Fruit fly (Drosophila melanogaster) whole organism, embryonic: Measurements from ENCODE around the gene CG43707.

Experiments used
- Abd-B ChIP-seq: fragments of 200-800 bp; sonication (Bioruptor generic); optimal IDR thresholded peaks from 2 replicates; lab custom pipeline; 2018; ENCODE audit warnings: missing biosample characterization, mild to moderate bottlenecking, missing genetic modification characterization, moderate library complexity
- Atf6 ChIP-seq: fragments of 200-800 bp; sonication (Bioruptor generic); IDR thresholded peaks from 2 replicates; pipeline ENCODE4 v1.3.6; 2022; ENCODE audit warnings: missing biosample characterization, missing genetic modification characterization
- Awh ChIP-seq: fragments of 200-800 bp; sonication (Bioruptor generic); IDR thresholded peaks from 2 replicates; pipeline ENCODE4, ENCODE4 v1.3.6; 2022; ENCODE audit warnings: missing biosample characterization, missing genetic modification characterization
- Blimp-1 ChIP-seq: fragments of 200-800 bp; sonication (Bioruptor generic); optimal IDR thresholded peaks from 3 replicates; lab custom pipeline; 2018; ENCODE audit warnings: missing biosample characterization, missing genetic modification characterization, mild to moderate bottlenecking, moderate library complexity, missing genetic modification reagents
- CG10267 ChIP-seq: fragments of 200-800 bp; sonication (Bioruptor generic); optimal IDR thresholded peaks from 2 replicates; lab custom pipeline; 2018; ENCODE audit warnings: missing biosample characterization, mild to moderate bottlenecking, missing genetic modification characterization, moderate library complexity
- CG10543 ChIP-seq: fragments of 200-800 bp; sonication (Bioruptor generic); optimal IDR thresholded peaks from 3 replicates; lab custom pipeline; 2017; ENCODE audit warnings: missing biosample characterization, mild to moderate bottlenecking, missing genetic modification characterization, moderate library complexity
- CG13424 ChIP-seq: fragments of 200-800 bp; sonication (Bioruptor generic); optimal IDR thresholded peaks from 2 replicates; lab custom pipeline; 2019; ENCODE audit warnings: missing biosample characterization, mild to moderate bottlenecking, missing genetic modification characterization, moderate library complexity
- CG14014 ChIP-seq: fragments of 200-800 bp; sonication (Bioruptor generic); IDR thresholded peaks from 2 replicates; pipeline ENCODE4 v1.3.6; 2022; ENCODE audit warnings: missing biosample characterization, missing genetic modification characterization
- CG15696 ChIP-seq: fragments of 200-800 bp; sonication (Bioruptor generic); optimal IDR thresholded peaks from 2 replicates; lab custom pipeline; 2019; ENCODE audit warnings: missing biosample characterization, mild to moderate bottlenecking, missing genetic modification characterization, moderate library complexity
- CG1602 ChIP-seq: fragments of 200-800 bp; sonication (Bioruptor generic); optimal IDR thresholded peaks from 3 replicates; lab custom pipeline; 2016; ENCODE audit warnings: missing biosample characterization, missing genetic modification characterization
- CG17612 ChIP-seq: fragments of 200-800 bp; sonication (Bioruptor generic); IDR thresholded peaks from 2 replicates; pipeline ENCODE4 v1.3.6; 2022; ENCODE audit warnings: missing biosample characterization, missing genetic modification characterization
- CG2875 ChIP-seq: fragments of 200-800 bp; sonication (Bioruptor generic); optimal IDR thresholded peaks from 2 replicates; lab custom pipeline; 2017; ENCODE audit warnings: missing biosample characterization, mild to moderate bottlenecking, missing genetic modification characterization, missing genetic modification reagents
- CG2889 ChIP-seq: fragments of 200-800 bp; sonication (Bioruptor generic); IDR thresholded peaks from 3 replicates; pipeline ENCODE4 v1.3.6; 2022; ENCODE audit warnings: missing biosample characterization, missing genetic modification characterization
- CG31441 ChIP-seq: fragments of 200-800 bp; sonication (Bioruptor generic); IDR thresholded peaks from 2 replicates; pipeline ENCODE4 v1.3.6; 2022; ENCODE audit warnings: missing biosample characterization, missing genetic modification characterization
- CG4282 ChIP-seq: fragments of 200-800 bp; sonication (Bioruptor generic); optimal IDR thresholded peaks from 2 replicates; lab custom pipeline; 2016; ENCODE audit warnings: missing biosample characterization, missing genetic modification characterization
- CG43689 ChIP-seq: fragments of 200-800 bp; sonication (Bioruptor generic); IDR thresholded peaks from 2 replicates; pipeline ENCODE4 v1.3.6; 2022; ENCODE audit warnings: missing biosample characterization, missing genetic modification characterization
- CG4730 ChIP-seq: fragments of 200-800 bp; sonication (Bioruptor generic); IDR thresholded peaks from 2 replicates; pipeline ENCODE4 v1.3.6; 2022; ENCODE audit warnings: missing biosample characterization, missing genetic modification characterization
- CG7928 ChIP-seq: fragments of 200-800 bp; sonication (Bioruptor generic); optimal IDR thresholded peaks from 2 replicates; lab custom pipeline; 2017; ENCODE audit warnings: missing biosample characterization, mild to moderate bottlenecking, missing genetic modification characterization
- CG9437 ChIP-seq: fragments of 200-800 bp; sonication (Bioruptor generic); optimal IDR thresholded peaks from 2 replicates; lab custom pipeline; 2018; ENCODE audit warnings: missing biosample characterization, mild to moderate bottlenecking, missing genetic modification characterization
- CG9876 ChIP-seq: fragments of 200-800 bp; sonication (Bioruptor generic); optimal IDR thresholded peaks from 2 replicates; lab custom pipeline; 2016; ENCODE audit warnings: missing biosample characterization, missing genetic modification characterization
- CG9932 ChIP-seq: fragments of 200-800 bp; sonication (Bioruptor generic); IDR thresholded peaks from 2 replicates; pipeline ENCODE4 v1.3.6; 2022; ENCODE audit warnings: missing biosample characterization, missing genetic modification characterization
- D19B ChIP-seq: fragments of 200-800 bp; sonication (Bioruptor generic); optimal IDR thresholded peaks from 2 replicates; lab custom pipeline; 2017; ENCODE audit warnings: missing biosample characterization, mild to moderate bottlenecking, missing genetic modification characterization
- MBD-R2 ChIP-seq: fragments of 200-800 bp; sonication (Bioruptor generic); IDR thresholded peaks from 2 replicates; pipeline ENCODE4 v1.3.6; 2022; ENCODE audit warnings: missing biosample characterization, missing genetic modification characterization
- Optix ChIP-seq: fragments of 200-800 bp; sonication (Bioruptor generic); IDR thresholded peaks from 3 replicates; pipeline ENCODE4 v1.3.6; 2022; ENCODE audit warnings: missing biosample characterization, missing genetic modification characterization
- Pdp1 ChIP-seq, 2 experiments: fragments of 200-800 bp; sonication (Bioruptor generic); optimal IDR thresholded peaks; 3 replicates each; lab custom pipeline; 2016; ENCODE audit warnings: missing biosample characterization in 2 of 2, missing genetic modification characterization in 2 of 2, mild to moderate bottlenecking in 1 of 2, moderate library complexity in 1 of 2
- Rfx ChIP-seq: fragments of 200-800 bp; sonication (Bioruptor generic); IDR thresholded peaks from 2 replicates; pipeline ENCODE4 v1.3.6; 2022; ENCODE audit warnings: missing biosample characterization, missing genetic modification characterization
- Tbp ChIP-seq: fragments of >200 bp; optimal IDR thresholded peaks from 2 replicates; lab custom pipeline; 2018; ENCODE audit warnings: missing biosample characterization, missing genetic modification characterization
- ara ChIP-seq: fragments of 200-800 bp; sonication (Bioruptor generic); IDR thresholded peaks from 2 replicates; pipeline ENCODE4 v1.3.6; 2022; ENCODE audit warnings: missing biosample characterization, missing genetic modification characterization
- ase ChIP-seq: fragments of 200-800 bp; sonication (Bioruptor generic); IDR thresholded peaks from 3 replicates; pipeline ENCODE4 v1.3.6; 2022; ENCODE audit warnings: missing biosample characterization, missing genetic modification characterization
- bigmax ChIP-seq: fragments of 200-800 bp; sonication (Bioruptor generic); optimal IDR thresholded peaks from 2 replicates; lab custom pipeline; 2018; ENCODE audit warnings: missing biosample characterization, mild to moderate bottlenecking, missing genetic modification characterization
- cas ChIP-seq: fragments of 200-800 bp; sonication (Bioruptor generic); IDR thresholded peaks from 2 replicates; pipeline ENCODE4 v1.3.6; 2022; ENCODE audit warnings: missing biosample characterization, missing genetic modification characterization
- dpn ChIP-seq, 2 experiments: fragments of 200-800 bp; sonication (Bioruptor generic); optimal IDR thresholded peaks; 3 replicates each; lab custom pipeline; 2016; ENCODE audit warnings: missing biosample characterization in 2 of 2, missing genetic modification characterization in 2 of 2
- gcm2 ChIP-seq: fragments of 200-800 bp; sonication (Bioruptor generic); optimal IDR thresholded peaks from 2 replicates; lab custom pipeline; 2016; ENCODE audit warnings: missing biosample characterization, missing genetic modification characterization
- gsb-n ChIP-seq: fragments of 200-800 bp; sonication (Bioruptor generic); optimal IDR thresholded peaks from 3 replicates; lab custom pipeline; 2018; ENCODE audit warnings: missing biosample characterization, mild to moderate bottlenecking, missing genetic modification characterization
- hbn ChIP-seq: fragments of 200-800 bp; sonication (Bioruptor generic); IDR thresholded peaks from 2 replicates; pipeline ENCODE4 v1.3.6; 2022; ENCODE audit warnings: missing biosample characterization, missing genetic modification characterization; ENCODE audit not compliant: partially characterized antibody
- klu ChIP-seq: fragments of 200-800 bp; sonication (Bioruptor generic); IDR thresholded peaks from 2 replicates; pipeline ENCODE4 v1.3.6; 2022; ENCODE audit warnings: missing biosample characterization, missing genetic modification characterization
- nerfin-1 ChIP-seq: fragments of 200-800 bp; sonication (Bioruptor generic); optimal IDR thresholded peaks from 3 replicates; lab custom pipeline; 2019; ENCODE audit warnings: missing biosample characterization, mild to moderate bottlenecking, missing genetic modification characterization, moderate library complexity
- otp ChIP-seq: fragments of 200-800 bp; sonication (Bioruptor generic); IDR thresholded peaks from 3 replicates; pipeline ENCODE4, ENCODE4 v1.3.6; 2022; ENCODE audit warnings: missing biosample characterization, missing genetic modification characterization
- schlank ChIP-seq: fragments of 200-800 bp; sonication (Bioruptor generic); optimal IDR thresholded peaks from 2 replicates; lab custom pipeline; 2018; ENCODE audit warnings: missing biosample characterization, mild to moderate bottlenecking, missing genetic modification characterization
- scrt ChIP-seq: fragments of 200-800 bp; sonication (Bioruptor generic); optimal IDR thresholded peaks from 2 replicates; lab custom pipeline; 2018; ENCODE audit warnings: missing biosample characterization, mild to moderate bottlenecking, missing genetic modification characterization, moderate library complexity
- shn ChIP-seq: fragments of 200-800 bp; sonication (Bioruptor generic); optimal IDR thresholded peaks from 3 replicates; lab custom pipeline; 2016; ENCODE audit warnings: missing biosample characterization, missing genetic modification characterization
- sim ChIP-seq: fragments of 200-800 bp; sonication (Bioruptor generic); IDR thresholded peaks from 2 replicates; pipeline ENCODE4 v1.3.6; 2022; ENCODE audit warnings: missing biosample characterization, missing genetic modification characterization
- ssp ChIP-seq: fragments of 200-800 bp; sonication (Bioruptor generic); IDR thresholded peaks from 2 replicates; pipeline ENCODE4 v1.3.6; 2022; ENCODE audit warnings: missing biosample characterization, missing genetic modification characterization
- sug ChIP-seq: fragments of 200-800 bp; optimal IDR thresholded peaks from 2 replicates; lab custom pipeline; 2019; ENCODE audit warnings: missing biosample characterization, mild to moderate bottlenecking, missing genetic modification characterization, moderate library complexity
- tgo ChIP-seq: fragments of 200-800 bp; sonication (Bioruptor generic); IDR thresholded peaks from 3 replicates; pipeline ENCODE4 v1.3.6; 2022; ENCODE audit warnings: missing biosample characterization, missing genetic modification characterization
- trem ChIP-seq: fragments of 200-800 bp; optimal IDR thresholded peaks from 3 replicates; lab custom pipeline; 2019; ENCODE audit warnings: missing biosample characterization, mild to moderate bottlenecking, missing genetic modification characterization, moderate library complexity
- trh ChIP-seq: fragments of 200-800 bp; sonication (Bioruptor generic); optimal IDR thresholded peaks from 2 replicates; lab custom pipeline; 2016; ENCODE audit warnings: missing biosample characterization, missing genetic modification characterization
- twi ChIP-seq: fragments of 200-800 bp; optimal IDR thresholded peaks from 2 replicates; lab custom pipeline; 2019; ENCODE audit warnings: missing biosample characterization, mild to moderate bottlenecking, missing genetic modification characterization, moderate library complexity
- unpg ChIP-seq: fragments of 200-800 bp; sonication (Bioruptor generic); optimal IDR thresholded peaks from 3 replicates; lab custom pipeline; 2018; ENCODE audit warnings: missing biosample characterization, mild to moderate bottlenecking, missing genetic modification characterization, moderate library complexity

The CG43707 gene

DNA sequence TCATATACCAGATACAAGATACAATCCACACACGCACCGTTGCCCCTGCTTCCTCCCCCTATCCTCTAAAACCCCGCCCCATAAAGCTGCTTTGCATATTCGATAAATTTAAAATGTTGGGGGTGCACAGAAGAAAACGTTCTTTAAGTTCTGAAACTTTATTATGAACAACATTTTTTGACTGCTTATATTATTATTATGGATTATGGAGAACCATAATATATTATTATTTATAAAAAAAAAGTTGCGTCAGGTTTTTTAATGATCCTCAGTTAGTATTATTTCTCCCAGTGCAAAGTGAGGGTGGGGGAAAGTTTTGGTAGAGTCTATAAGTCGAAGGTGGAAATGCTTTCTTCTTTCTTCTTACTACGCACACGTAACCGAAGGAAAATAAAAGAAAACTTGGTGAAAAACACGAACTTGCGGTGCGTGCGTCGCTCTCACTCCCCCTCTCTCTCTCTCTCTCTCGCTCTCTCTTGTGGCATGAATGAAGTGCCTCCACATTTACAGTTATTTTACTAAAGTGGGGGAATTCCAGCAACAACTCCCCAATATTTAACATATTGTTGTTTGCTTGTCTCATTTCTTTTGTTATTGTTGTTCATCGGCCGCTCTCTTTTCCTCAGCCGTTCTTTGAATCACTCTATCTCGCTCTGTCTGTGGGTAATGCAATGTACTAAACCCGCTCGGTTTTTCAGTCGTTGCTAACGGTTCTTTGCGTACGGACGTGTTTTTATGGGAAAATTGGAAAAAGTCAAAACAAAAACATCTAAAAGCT, 32.4 kb downstream of the CG43707 start (continued):
- no peak for TF ChIP-seq CG4282 (GFP tag; lab: Kevin White, UChicago)
- peak; percentile 77 for TF ChIP-seq ssp (GFP tag; lab: Robert Waterston, UW)
- TF ChIP-seq CG10543 (GFP tag; lab: Kevin White, UChicago): no peak
- peak; percentile 27; the same call in 1 of the 3 replicates for TF ChIP-seq CG2889
- peak; percentile 85 for TF ChIP-seq CG13424 (tag; lab: Kevin White, UChicago)
- peak; percentile 73; the same call in 2 of the 3 replicates for TF ChIP-seq otp (GFP tag; lab: Robert Waterston, UW)
- peak; percentile 81; the same call in 2 of the 3 replicates for TF ChIP-seq ase
- TF ChIP-seq Rfx (GFP tag; lab: Robert Waterston, UW): peak; percentile 62
- TF ChIP-seq trem: peak; percentile 88
- TF ChIP-seq CG31441 (GFP tag; lab: Robert Waterston, UW): peak; percentile 91
- TF ChIP-seq CG4730: peak; percentile 79
- TF ChIP-seq Blimp-1: peak; percentile 95
- peak; percentile 21 for TF ChIP-seq scrt
- peak; percentile 14 for TF ChIP-seq gcm2
- peak; percentile 82 for TF ChIP-seq CG14014 (GFP tag; lab: Robert Waterston, UW)
- peak; percentile 88 for TF ChIP-seq CG2875
- TF ChIP-seq Optix: 0 out of 3 replicates have a peak, but pooled peaks have one; percentile 31
- TF ChIP-seq CG9876 (GFP tag; lab: Kevin White, UChicago): no peak
- TF ChIP-seq ara (GFP tag; lab: Robert Waterston, UW): peak; percentile 89
- TF ChIP-seq dpn (GFP tag; optimal IDR thresholded peaks at IDR 0.05; lab: Kevin White, UChicago): peak in 1 of 2 experiments; percentile 72
- TF ChIP-seq sug (tag; lab: Kevin White, UChicago): no peak
- no peak for TF ChIP-seq Tbp (GFP tag; lab: Kevin White, UChicago)
- peak; percentile 17; the same call in 1 of the 2 replicates for TF ChIP-seq CG17612 (GFP tag; lab: Robert Waterston, UW)
- TF ChIP-seq CG10267: peak; percentile 84
- no peak for TF ChIP-seq D19B
- TF ChIP-seq MBD-R2: peak; percentile 21; the same call in 1 of the 2 replicates
- TF ChIP-seq sim (GFP tag; lab: Robert Waterston, UW): peak; percentile 79
- TF ChIP-seq unpg (GFP tag; lab: Kevin White, UChicago): peak; percentile 85
- peak; percentile 69 for TF ChIP-seq klu (GFP tag; lab: Robert Waterston, UW)
- TF ChIP-seq schlank (tag; lab: Kevin White, UChicago): no peak
- TF ChIP-seq Atf6 (GFP tag; lab: Robert Waterston, UW): peak; percentile 38; the same call in 1 of the 2 replicates
- no peak for TF ChIP-seq bigmax
- TF ChIP-seq tgo (GFP tag; lab: Robert Waterston, UW): peak; percentile 82
- TF ChIP-seq gsb-n: peak; percentile 89
- peak; percentile 80 for TF ChIP-seq nerfin-1 (tag; lab: Kevin White, UChicago)
- no peak for TF ChIP-seq CG7928 (GFP tag; lab: Kevin White, UChicago)
- TF ChIP-seq shn (GFP tag; lab: Kevin White, UChicago): no peak
- no peak for TF ChIP-seq cas (GFP tag; lab: Robert Waterston, UW)
- TF ChIP-seq Abd-B (GFP tag; lab: Kevin White, UChicago): peak; percentile 75
- peak; percentile 37; the same call in 1 of the 2 replicates for TF ChIP-seq CG9932
- TF ChIP-seq Pdp1 (GFP tag; optimal IDR thresholded peaks at IDR 0.05; lab: Kevin White, UChicago): peak in 1 of 2 experiments; percentile 61
- peak; percentile 34; the same call in 1 of the 2 replicates for TF ChIP-seq CG43689 (GFP tag; lab: Robert Waterston, UW)
- peak; percentile 93 for TF ChIP-seq Awh (GFP tag; lab: Robert Waterston, UW)
- TF ChIP-seq trh (GFP tag; lab: Kevin White, UChicago): peak; percentile 30
- TF ChIP-seq hbn: no peak
- TF ChIP-seq twi (tag; lab: Kevin White, UChicago): peak; percentile 73
- peak; percentile 80 for TF ChIP-seq CG1602 (GFP tag; lab: Kevin White, UChicago)
- peak; percentile 27 for TF ChIP-seq CG15696 (tag; lab: Kevin White, UChicago)
- TF ChIP-seq CG9437 (GFP tag; lab: Kevin White, UChicago): peak; percentile 81
